Fruit fly (Drosophila melanogaster) whole organism, embryonic: ENCODE results near the gene CG34347.

Experiments
- CG10209 ChIP-seq: fragments of 200-800 bp; sonication (Bioruptor generic); optimal IDR thresholded peaks from 3 replicates; lab custom pipeline; 2017; ENCODE audit warnings: missing biosample characterization, mild to moderate bottlenecking, missing genetic modification characterization, missing genetic modification reagents
- CG10543 ChIP-seq: fragments of 200-800 bp; sonication (Bioruptor generic); optimal IDR thresholded peaks from 3 replicates; lab custom pipeline; 2017; ENCODE audit warnings: missing biosample characterization, mild to moderate bottlenecking, missing genetic modification characterization, moderate library complexity
- CG10654 ChIP-seq: fragments of 200-800 bp; sonication (Bioruptor generic); optimal IDR thresholded peaks from 2 replicates; lab custom pipeline; 2016; ENCODE audit warnings: missing biosample characterization, missing genetic modification characterization
- CG11696 ChIP-seq: fragments of 200-800 bp; sonication (Bioruptor generic); IDR thresholded peaks from 2 replicates; pipeline ENCODE4 v1.3.6; 2022; ENCODE audit warnings: missing biosample characterization, missing genetic modification characterization
- CG14710 ChIP-seq: fragments of 200-800 bp; sonication (Bioruptor generic); optimal IDR thresholded peaks from 3 replicates; lab custom pipeline; 2019; ENCODE audit warnings: missing biosample characterization, mild to moderate bottlenecking, missing genetic modification characterization, moderate library complexity
- CG15479 ChIP-seq: fragments of 200-800 bp; sonication (Bioruptor generic); optimal IDR thresholded peaks from 3 replicates; lab custom pipeline; 2019; ENCODE audit warnings: missing biosample characterization, mild to moderate bottlenecking, missing genetic modification characterization, moderate library complexity
- CG15514 ChIP-seq: fragments of 200-800 bp; sonication (Bioruptor generic); optimal IDR thresholded peaks from 3 replicates; lab custom pipeline; 2017; ENCODE audit warnings: missing biosample characterization, missing genetic modification characterization, mild to moderate bottlenecking, moderate library complexity, missing genetic modification reagents
- CG1602 ChIP-seq: fragments of 200-800 bp; sonication (Bioruptor generic); optimal IDR thresholded peaks from 3 replicates; lab custom pipeline; 2016; ENCODE audit warnings: missing biosample characterization, missing genetic modification characterization
- CG17361 ChIP-seq: fragments of 200-800 bp; sonication (Bioruptor generic); IDR thresholded peaks from 3 replicates; pipeline ENCODE4 v1.3.6; 2022; ENCODE audit warnings: missing biosample characterization, missing genetic modification characterization
- CG18476 ChIP-seq: fragments of 200-800 bp; sonication (Bioruptor generic); optimal IDR thresholded peaks from 2 replicates; lab custom pipeline; 2016; ENCODE audit warnings: missing biosample characterization, mild to moderate bottlenecking, missing genetic modification characterization
- CG2678 ChIP-seq: fragments of 200-800 bp; sonication (Bioruptor generic); optimal IDR thresholded peaks from 3 replicates; lab custom pipeline; 2019; ENCODE audit warnings: missing biosample characterization, mild to moderate bottlenecking, missing genetic modification characterization, moderate library complexity
- CG3281 ChIP-seq: fragments of 200-800 bp; sonication (Bioruptor generic); optimal IDR thresholded peaks from 3 replicates; lab custom pipeline; 2017; ENCODE audit warnings: missing biosample characterization, mild to moderate bottlenecking, missing genetic modification characterization
- CG3838 ChIP-seq: fragments of 200-800 bp; sonication (Bioruptor generic); optimal IDR thresholded peaks from 3 replicates; lab custom pipeline; 2016; ENCODE audit warnings: missing biosample characterization, missing genetic modification characterization
- CG3847 ChIP-seq: fragments of 200-800 bp; sonication (Bioruptor generic); IDR thresholded peaks from 2 replicates; pipeline ENCODE4 v1.3.6; 2022; ENCODE audit warnings: missing biosample characterization, missing genetic modification characterization
- CG4282 ChIP-seq: fragments of 200-800 bp; sonication (Bioruptor generic); optimal IDR thresholded peaks from 2 replicates; lab custom pipeline; 2016; ENCODE audit warnings: missing biosample characterization, missing genetic modification characterization
- CG6254 ChIP-seq: fragments of 200-800 bp; sonication (Bioruptor generic); optimal IDR thresholded peaks from 3 replicates; lab custom pipeline; 2017; ENCODE audit warnings: mild to moderate bottlenecking, missing biosample characterization, missing genetic modification reagents, missing genetic modification characterization
- CG7745 ChIP-seq: fragments of 200-800 bp; sonication (Bioruptor generic); optimal IDR thresholded peaks from 2 replicates; lab custom pipeline; 2018; ENCODE audit warnings: missing biosample characterization, mild to moderate bottlenecking, missing genetic modification characterization, moderate library complexity
- CG8944 ChIP-seq: fragments of 200-800 bp; sonication (Bioruptor generic); optimal IDR thresholded peaks from 3 replicates; lab custom pipeline; 2016; ENCODE audit warnings: missing biosample characterization, missing genetic modification characterization
- Camta ChIP-seq: fragments of 200-800 bp; sonication (Bioruptor generic); optimal IDR thresholded peaks from 2 replicates; lab custom pipeline; 2016; ENCODE audit warnings: missing biosample characterization, missing genetic modification characterization
- D19B ChIP-seq: fragments of 200-800 bp; sonication (Bioruptor generic); optimal IDR thresholded peaks from 2 replicates; lab custom pipeline; 2017; ENCODE audit warnings: missing biosample characterization, mild to moderate bottlenecking, missing genetic modification characterization
- Dek ChIP-seq: fragments of 200-800 bp; sonication (Bioruptor generic); optimal IDR thresholded peaks from 3 replicates; lab custom pipeline; 2019; ENCODE audit warnings: missing biosample characterization, mild to moderate bottlenecking, missing genetic modification characterization, moderate library complexity
- Dip2 ChIP-seq: fragments of 200-800 bp; sonication (Bioruptor generic); IDR thresholded peaks from 2 replicates; pipeline ENCODE4 v1.3.6; 2022; ENCODE audit warnings: missing biosample characterization, missing genetic modification characterization
- Drgx ChIP-seq: fragments of 200-800 bp; sonication (Bioruptor generic); IDR thresholded peaks from 2 replicates; pipeline ENCODE4 v1.3.6; 2022; ENCODE audit warnings: missing biosample characterization, missing genetic modification characterization
- Eip74EF ChIP-seq, 2 experiments: fragments of 200-800 bp in 1 of 2; fragments of >200 bp in 1 of 2; sonication (Bioruptor generic) in 1 of 2; optimal IDR thresholded peaks; 2 replicates each; lab custom pipeline; 2017 to 2019; ENCODE audit warnings: missing biosample characterization in 2 of 2, missing genetic modification characterization in 2 of 2, mild to moderate bottlenecking in 1 of 2, moderate library complexity in 1 of 2
- Ets97D ChIP-seq: fragments of 200-800 bp; sonication (Bioruptor generic); optimal IDR thresholded peaks from 3 replicates; lab custom pipeline; 2016; ENCODE audit warnings: missing biosample characterization, missing genetic modification characterization
- H2.0 ChIP-seq: fragments of 200-800 bp; sonication (Bioruptor generic); IDR thresholded peaks from 2 replicates; pipeline ENCODE4 v1.3.6; 2022; ENCODE audit warnings: missing biosample characterization, missing genetic modification characterization
- HLH4C ChIP-seq: fragments of 200-800 bp; sonication (Bioruptor generic); IDR thresholded peaks from 3 replicates; pipeline ENCODE4 v1.3.6; 2022; ENCODE audit warnings: missing biosample characterization, missing genetic modification characterization; ENCODE audit not compliant: partially characterized antibody
- HLHmδ ChIP-seq: fragments of 200-800 bp; sonication (Bioruptor generic); optimal IDR thresholded peaks from 2 replicates; lab custom pipeline; 2018; ENCODE audit warnings: missing biosample characterization, mild to moderate bottlenecking, missing genetic modification characterization, moderate library complexity
- Hmr ChIP-seq: fragments of 200-800 bp; sonication (Bioruptor generic); optimal IDR thresholded peaks from 3 replicates; lab custom pipeline; 2017; ENCODE audit warnings: mild to moderate bottlenecking, missing biosample characterization, missing genetic modification reagents, missing genetic modification characterization
- Hsf ChIP-seq: fragments of 200-800 bp; sonication (Bioruptor generic); optimal IDR thresholded peaks from 3 replicates; lab custom pipeline; 2016; ENCODE audit warnings: missing biosample characterization, missing genetic modification characterization
- Mes4 ChIP-seq: fragments of 200-800 bp; sonication (Bioruptor generic); optimal IDR thresholded peaks from 2 replicates; lab custom pipeline; 2016; ENCODE audit warnings: missing biosample characterization, missing genetic modification characterization
- Nf-YC ChIP-seq: fragments of 200-800 bp; optimal IDR thresholded peaks from 3 replicates; lab custom pipeline; 2019; ENCODE audit warnings: missing biosample characterization, mild to moderate bottlenecking, missing genetic modification characterization, moderate library complexity
- Sox100B ChIP-seq: fragments of 200-800 bp; sonication (Bioruptor generic); optimal IDR thresholded peaks from 3 replicates; lab custom pipeline; 2018; ENCODE audit warnings: missing biosample characterization, mild to moderate bottlenecking, missing genetic modification characterization
- amos ChIP-seq: fragments of 200-800 bp; sonication (Bioruptor generic); IDR thresholded peaks from 2 replicates; pipeline ENCODE4 v1.3.6; 2022; ENCODE audit warnings: missing biosample characterization, missing genetic modification characterization; ENCODE audit not compliant: partially characterized antibody
- btn ChIP-seq: fragments of 200-800 bp; sonication (Bioruptor generic); optimal IDR thresholded peaks from 2 replicates; lab custom pipeline; 2016; ENCODE audit warnings: missing biosample characterization, missing genetic modification characterization
- caup ChIP-seq: fragments of 200-800 bp; sonication (Bioruptor generic); optimal IDR thresholded peaks from 3 replicates; lab custom pipeline; 2017; ENCODE audit warnings: missing biosample characterization, mild to moderate bottlenecking, missing genetic modification characterization, moderate library complexity; ENCODE audit not compliant: severe bottlenecking
- fd102C ChIP-seq: fragments of 200-800 bp; sonication (Bioruptor generic); optimal IDR thresholded peaks from 2 replicates; lab custom pipeline; 2018; ENCODE audit warnings: missing biosample characterization, mild to moderate bottlenecking, missing genetic modification characterization, moderate library complexity
- insv ChIP-seq, 2 experiments: fragments of 200-800 bp; sonication (Bioruptor generic); optimal IDR thresholded peaks; 3 replicates each; lab custom pipeline; 2016 to 2018; ENCODE audit warnings: missing biosample characterization in 2 of 2, missing genetic modification characterization in 2 of 2
- jumu ChIP-seq: fragments of 200-800 bp; sonication (Bioruptor generic); optimal IDR thresholded peaks from 3 replicates; lab custom pipeline; 2016; ENCODE audit warnings: missing biosample characterization, missing genetic modification characterization
- knrl ChIP-seq: fragments of 200-800 bp; sonication (Bioruptor generic); IDR thresholded peaks from 3 replicates; pipeline ENCODE4 v1.3.6; 2022; ENCODE audit warnings: missing biosample characterization, missing genetic modification characterization; ENCODE audit not compliant: partially characterized antibody
- lola ChIP-seq, 3 experiments: fragments of >200 bp in 2 of 3; fragments of 200-800 bp in 1 of 3; sonication (Bioruptor generic) in 1 of 3; optimal IDR thresholded peaks; 2 replicates each; lab custom pipeline; 2017 to 2019; ENCODE audit warnings: missing biosample characterization in 3 of 3, missing genetic modification characterization in 3 of 3, mild to moderate bottlenecking in 1 of 3, moderate library complexity in 1 of 3
- ro ChIP-seq: fragments of 200-800 bp; sonication (Bioruptor generic); IDR thresholded peaks from 2 replicates; pipeline ENCODE4 v1.3.6; 2022; ENCODE audit warnings: missing biosample characterization, missing genetic modification characterization
- sd ChIP-seq: fragments of 200-800 bp; sonication (Bioruptor generic); optimal IDR thresholded peaks from 3 replicates; lab custom pipeline; 2018; ENCODE audit warnings: missing biosample characterization, mild to moderate bottlenecking, missing genetic modification characterization, moderate library complexity
- shn ChIP-seq: fragments of 200-800 bp; sonication (Bioruptor generic); optimal IDR thresholded peaks from 3 replicates; lab custom pipeline; 2016; ENCODE audit warnings: missing biosample characterization, missing genetic modification characterization
- tna ChIP-seq: fragments of 200-800 bp; sonication (Bioruptor generic); IDR thresholded peaks from 2 replicates; pipeline ENCODE4 v1.3.6; 2022; ENCODE audit warnings: missing biosample characterization, missing genetic modification characterization; ENCODE audit not compliant: partially characterized antibody
- toy ChIP-seq: fragments of 200-800 bp; sonication (Bioruptor generic); IDR thresholded peaks from 2 replicates; pipeline ENCODE4 v1.3.6; 2022; ENCODE audit warnings: missing biosample characterization, missing genetic modification characterization
- wdn ChIP-seq: fragments of 200-800 bp; sonication (Bioruptor generic); IDR thresholded peaks from 2 replicates; pipeline ENCODE4 v1.3.6; 2022; ENCODE audit warnings: missing biosample characterization, missing genetic modification characterization
- wek ChIP-seq: fragments of 200-800 bp; sonication (Bioruptor generic); optimal IDR thresholded peaks from 3 replicates; lab custom pipeline; 2018; ENCODE audit warnings: missing biosample characterization, mild to moderate bottlenecking, missing genetic modification characterization, moderate library complexity
- zen2 ChIP-seq: fragments of 200-800 bp; sonication (Bioruptor generic); IDR thresholded peaks from 3 replicates; pipeline ENCODE4 v1.3.6; 2022; ENCODE audit warnings: missing biosample characterization, missing genetic modification characterization; ENCODE audit not compliant: partially characterized antibody

The CG34347 gene

DNA sequence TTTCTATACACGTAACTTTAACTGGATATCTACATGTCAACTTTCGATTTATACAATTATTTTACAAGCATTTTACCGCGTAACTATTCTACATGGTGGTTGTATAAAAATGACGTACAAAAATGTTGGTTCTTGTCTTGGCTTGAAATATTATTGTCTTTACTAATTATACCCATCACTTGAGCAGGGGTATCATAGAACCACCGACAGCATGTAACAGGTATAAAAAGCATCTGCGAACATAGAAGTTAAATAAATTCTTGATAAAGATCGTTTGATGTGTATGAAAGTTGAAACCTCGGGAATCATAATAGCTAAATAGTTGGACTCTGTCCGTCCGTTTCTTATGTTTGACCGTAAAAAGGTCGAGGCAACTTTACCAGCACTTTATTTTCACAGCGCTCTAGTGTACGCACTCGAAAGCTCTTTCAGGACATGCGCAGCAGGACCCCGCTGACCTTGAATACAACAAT is 70.3 kb downstream of the CG34347 start (continued):
- peak; percentile 45 for TF ChIP-seq CG2678 (tag; lab: Kevin White, UChicago)
- TF ChIP-seq Hsf = peak; percentile 16
- TF ChIP-seq CG18476 (GFP tag; lab: Kevin White, UChicago) = peak; percentile 2
- no peak for TF ChIP-seq CG15479 (GFP tag; lab: Kevin White, UChicago)
- no peak for TF ChIP-seq toy
- no peak for TF ChIP-seq CG10654
- TF ChIP-seq wek (GFP tag; lab: Kevin White, UChicago) = no peak
- TF ChIP-seq CG8944 (GFP tag; lab: Kevin White, UChicago) = no peak
- TF ChIP-seq CG17361 = 0 out of 3 replicates have a peak, but pooled peaks have one; percentile 9
- TF ChIP-seq amos (GFP tag; lab: Robert Waterston, UW) = peak; percentile 75
- no peak for TF ChIP-seq Eip74EF (GFP tag; optimal IDR thresholded peaks at IDR 0.05; lab: Kevin White, UChicago)
- TF ChIP-seq CG14710 (tag; lab: Kevin White, UChicago) = peak; percentile 22
- TF ChIP-seq Drgx (GFP tag; lab: Robert Waterston, UW) = peak; percentile 67
- peak; percentile 14 for TF ChIP-seq D19B
- no peak for TF ChIP-seq CG11696 (GFP tag; lab: Robert Waterston, UW)
- TF ChIP-seq knrl (GFP tag; lab: Robert Waterston, UW) = peak; percentile 69
- no peak for TF ChIP-seq Camta (GFP tag; lab: Kevin White, UChicago)
- no peak for TF ChIP-seq ro
- no peak for TF ChIP-seq HLHmδ
- TF ChIP-seq lola (GFP tag; optimal IDR thresholded peaks at IDR 0.05; lab: Kevin White, UChicago) = peak in 1 of 3 experiments; percentile 26
- peak; percentile 25; the same call in 1 of the 2 replicates for TF ChIP-seq CG3847 (GFP tag; lab: Robert Waterston, UW)
- TF ChIP-seq Hmr (GFP tag; lab: Kevin White, UChicago) = peak; percentile 85
- TF ChIP-seq HLH4C (GFP tag; lab: Robert Waterston, UW) = 0 out of 3 replicates have a peak, but pooled peaks have one; percentile 24
- TF ChIP-seq shn = peak; percentile 60
- no peak for TF ChIP-seq fd102C (GFP tag; lab: Kevin White, UChicago)
- TF ChIP-seq CG1602 = no peak
- no peak for TF ChIP-seq CG6254 (GFP tag; lab: Kevin White, UChicago)
- TF ChIP-seq Mes4 (GFP tag; lab: Kevin White, UChicago) = no peak
- no peak for TF ChIP-seq CG10543
- TF ChIP-seq tna (GFP tag; lab: Robert Waterston, UW) = no peak
- TF ChIP-seq Dip2 (GFP tag; lab: Robert Waterston, UW) = no peak
- no peak for TF ChIP-seq CG7745
- peak in 1 of 2 experiments; percentile 8 for TF ChIP-seq insv (GFP tag; optimal IDR thresholded peaks at IDR 0.05; lab: Kevin White, UChicago)
- peak; percentile 61 for TF ChIP-seq H2.0 (GFP tag; lab: Robert Waterston, UW)
- TF ChIP-seq zen2 (GFP tag; lab: Robert Waterston, UW) = no peak
- TF ChIP-seq Ets97D (GFP tag; lab: Kevin White, UChicago) = no peak
- TF ChIP-seq CG3281 (GFP tag; lab: Kevin White, UChicago) = peak; percentile 7
- TF ChIP-seq jumu (GFP tag; lab: Kevin White, UChicago) = peak; percentile 31
- TF ChIP-seq Sox100B (GFP tag; lab: Kevin White, UChicago) = no peak
- TF ChIP-seq caup (GFP tag; lab: Kevin White, UChicago) = peak; percentile 40
- TF ChIP-seq Dek (tag; lab: Kevin White, UChicago) = peak; percentile 61
- peak; percentile 45 for TF ChIP-seq CG15514
- TF ChIP-seq CG4282 = no peak
- no peak for TF ChIP-seq btn (GFP tag; lab: Kevin White, UChicago)
- peak; percentile 39 for TF ChIP-seq CG10209
- TF ChIP-seq wdn (GFP tag; lab: Robert Waterston, UW) = peak; percentile 50; the same call in 1 of the 2 replicates
- peak; percentile 20 for TF ChIP-seq CG3838 (GFP tag; lab: Kevin White, UChicago)
- no peak for TF ChIP-seq Nf-YC (tag; lab: Kevin White, UChicago)
- peak; percentile 58 for TF ChIP-seq sd
